Worm (Caenorhabditis elegans) whole organism, L4/young adult: ENCODE measurements around the gene sas-6.
A peak's percentile ranks its signal among the peaks of the same experiment; 100 is the strongest.

ENCODE experiments used
- W03F9.2 ChIP-seq: fragments of 150-350 bp; optimal IDR thresholded peaks from 2 replicates; lab custom pipeline; 2014; ENCODE audit warnings: missing biosample characterization, missing genetic modification characterization
- dao-5 ChIP-seq: sonication (generic microtip); optimal IDR thresholded peaks from 2 replicates; lab custom pipeline; 2016; ENCODE audit warnings: missing genotype, missing genetic modification characterization, moderate library complexity, missing compliant biosample characterization
- him-1 ChIP-seq: sonication (generic microtip); optimal IDR thresholded peaks from 2 replicates; lab custom pipeline; 2016; ENCODE audit warnings: missing genotype, missing genetic modification reagents, missing genetic modification characterization, missing compliant biosample characterization

DNA sequence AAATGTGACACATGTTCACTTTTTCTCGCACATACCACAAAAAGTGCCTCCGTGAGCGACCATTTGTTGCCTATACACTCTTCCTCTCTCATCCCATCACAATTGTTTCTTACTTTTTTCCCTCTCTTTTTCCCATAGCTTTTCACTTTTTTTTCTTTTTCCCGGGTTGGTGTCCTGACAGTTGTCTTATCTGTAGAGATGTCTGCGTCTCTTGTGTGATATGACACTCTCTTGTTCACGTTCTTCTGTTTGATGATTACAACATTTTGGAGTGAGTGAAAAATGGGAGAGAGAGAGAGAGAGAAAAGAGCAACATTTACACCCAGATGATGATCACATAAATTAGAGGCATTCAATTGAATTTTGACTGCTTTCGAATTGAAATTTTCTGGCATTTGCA, 37.8 kb upstream of the sas-6 start:
- no peak for TF ChIP-seq him-1 (tag; lab: Kevin White, UChicago)
- no peak for TF ChIP-seq dao-5 (tag; lab: Kevin White, UChicago)
- peak; percentile 46 for TF ChIP-seq W03F9.2 (tag; lab: Kevin White, UChicago)
